Fruit fly (Drosophila melanogaster): Measurements from ENCODE around the gene CG5021.

DNA sequence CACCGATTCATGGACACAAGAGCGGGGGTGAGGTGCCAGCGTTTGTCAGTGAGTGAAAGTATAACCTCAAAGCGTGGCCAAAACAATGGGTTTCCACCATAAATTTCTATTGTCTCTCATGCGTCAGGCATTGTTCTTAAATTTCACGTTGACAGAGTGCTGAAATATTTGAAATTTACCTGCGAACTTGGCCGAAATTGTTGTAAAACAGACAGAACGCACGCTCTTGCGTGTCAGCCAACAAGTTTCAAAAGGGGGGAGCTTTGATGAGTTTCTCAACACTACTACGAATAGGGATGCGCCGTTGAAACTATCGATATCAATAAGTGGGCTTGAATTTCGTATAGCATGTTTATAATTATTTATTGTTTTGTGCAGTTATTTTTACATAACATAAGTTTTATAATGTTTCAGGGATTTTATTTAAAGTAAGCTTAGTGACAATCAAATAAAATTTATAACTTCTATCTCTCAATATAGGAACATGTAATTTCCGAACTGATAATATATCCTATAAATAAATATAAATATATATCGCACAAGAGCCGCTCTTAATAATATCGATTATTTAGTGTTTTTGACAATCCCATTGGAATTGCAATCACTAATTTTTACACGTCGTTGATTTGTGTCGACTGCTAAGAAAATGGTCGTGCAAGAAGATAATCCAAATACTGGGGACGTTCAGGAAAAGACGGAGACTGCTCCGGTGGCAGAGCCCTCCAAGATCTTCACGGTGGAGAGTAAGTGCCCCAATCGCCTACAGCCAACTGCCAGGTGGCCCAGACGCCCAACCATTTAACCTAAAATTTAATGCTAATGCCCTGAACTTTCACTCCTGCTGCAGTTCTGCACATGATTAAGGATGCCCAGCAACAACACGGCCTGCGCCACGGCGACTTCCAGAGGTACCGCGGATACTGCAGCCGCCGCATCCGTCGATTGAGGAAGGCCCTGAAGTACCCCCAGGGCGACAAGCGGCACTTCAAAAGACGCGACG is 8.1 kb downstream of the CG5021 start, which contains the start of the genes pix and Srp68:
- TF ChIP-seq Dll (optimal IDR thresholded peaks at IDR 0.05) = no peak
- TF ChIP-seq usp (GFP tag; optimal IDR thresholded peaks at IDR 0.05) = no peak
- TF ChIP-seq CG8478 (optimal IDR thresholded peaks at IDR 0.05) = no peak
- TF ChIP-seq pan (optimal IDR thresholded peaks at IDR 0.05) = no peak
- TF ChIP-seq psq (optimal IDR thresholded peaks at IDR 0.05) = no peak
